Fruit fly (Drosophila melanogaster): Measurements from ENCODE around the gene Usp47.

- peak; percentile 85 for TF ChIP-seq CG32264 (GFP tag; optimal IDR thresholded peaks at IDR 0.05)
- peak; percentile 92 for TF ChIP-seq Myc (optimal IDR thresholded peaks at IDR 0.05)
- peak; percentile 94 for TF ChIP-seq OdsH (GFP tag; optimal IDR thresholded peaks at IDR 0.05)
- TF ChIP-seq lola (GFP tag; optimal IDR thresholded peaks at IDR 0.05): no peak
- TF ChIP-seq pan (optimal IDR thresholded peaks at IDR 0.05): no peak
- peak; percentile 60 to 93 for TF ChIP-seq foxo (GFP tag; optimal IDR thresholded peaks at IDR 0.05)
- TF ChIP-seq Dfd (GFP tag; optimal IDR thresholded peaks at IDR 0.05): no peak
- no peak for TF ChIP-seq brk (GFP tag; optimal IDR thresholded peaks at IDR 0.05)
- peak; percentile 45 for TF ChIP-seq psq (GFP tag; optimal IDR thresholded peaks at IDR 0.05)
These were observed 18.1 kb downstream of the Usp47 start for dm6 chr3L:5770817-5771425.
